Fruit fly (Drosophila melanogaster): ENCODE data around the gene Lcp65Ag3.
"Not testable (repeated sequence)": the region's sequence is repeated elsewhere in the genome, so short reads cannot be mapped to it uniquely, and the experiment has no call there.

Gene Lcp65Ag3

dm6 chr3L:6158530-6158929 is 27.7 kb upstream of the Lcp65Ag3 start, which contains the start of gene Cpr65Ay:
Gene Cpr65Ay (minus strand): TSS chr3L:6158630.
- TF ChIP-seq dl (GFP tag; optimal IDR thresholded peaks at IDR 0.05; ENCODE audit: insufficient read depth in 1 of 2, partially characterized antibody in 2 of 2) (no peak), tai (GFP tag; optimal IDR thresholded peaks at IDR 0.05) (no peak), ey (GFP tag; optimal IDR thresholded peaks at IDR 0.05) (no peak), pan (optimal IDR thresholded peaks at IDR 0.05) (no peak), fru (GFP tag; optimal IDR thresholded peaks at IDR 0.05) (no peak), Abd-B (GFP tag; optimal IDR thresholded peaks at IDR 0.05) (no peak)

dm6 chr3L:6157327-6158032 is 26.7 kb upstream of the Lcp65Ag3 start, which contains the start of gene CG13297:
Gene CG13297 (minus strand): TSS chr3L:6157377.
- no peak for TF ChIP-seq Sp1 (GFP tag; optimal IDR thresholded peaks at IDR 0.05)
- TF ChIP-seq Jra (GFP tag; optimal IDR thresholded peaks at IDR 0.05), result no peak
- TF ChIP-seq sage (GFP tag; optimal IDR thresholded peaks at IDR 0.05), result no peak
- TF ChIP-seq OdsH (GFP tag; optimal IDR thresholded peaks at IDR 0.05), result no peak
- no peak for TF ChIP-seq woc (GFP tag; optimal IDR thresholded peaks at IDR 0.05)
- no peak for TF ChIP-seq psq (GFP tag; optimal IDR thresholded peaks at IDR 0.05)
- TF ChIP-seq sv (GFP tag; optimal IDR thresholded peaks at IDR 0.05), result no peak
- TF ChIP-seq tai (GFP tag; optimal IDR thresholded peaks at IDR 0.05), result no peak
- TF ChIP-seq pan (optimal IDR thresholded peaks at IDR 0.05), result no peak
- TF ChIP-seq dmrt93B (GFP tag; optimal IDR thresholded peaks at IDR 0.05), result no peak
- no peak for TF ChIP-seq jim (GFP tag; optimal IDR thresholded peaks at IDR 0.05)

- TF ChIP-seq Sp1 (GFP tag; optimal IDR thresholded peaks at IDR 0.05), result peak; percentile 41
- peak; percentile 44 for TF ChIP-seq CrebA (GFP tag; optimal IDR thresholded peaks at IDR 0.05; ENCODE audit: borderline replicate concordance)
- peak; percentile 72 for TF ChIP-seq Rel (GFP tag; optimal IDR thresholded peaks at IDR 0.05)
- no peak for TF ChIP-seq Rel (tag; optimal IDR thresholded peaks at IDR 0.05)
- no peak for TF ChIP-seq Jra (GFP tag; optimal IDR thresholded peaks at IDR 0.05)
- no peak for TF ChIP-seq Mio (GFP tag; optimal IDR thresholded peaks at IDR 0.05)
These were observed 24.2 kb upstream of the Lcp65Ag3 start for dm6 chr3L:6154951-6155394.

- TF ChIP-seq dsf (GFP tag; optimal IDR thresholded peaks at IDR 0.05; ENCODE audit: borderline replicate concordance), result no peak
These were observed 21.7 kb upstream of the Lcp65Ag3 start, which contains the start of gene Acp65Aa for dm6 chr3L:6152531-6152930. Gene Acp65Aa (minus strand): TSS chr3L:6152745.

dm6 chr3L:6150757-6151354 is 20.1 kb upstream of the Lcp65Ag3 start, which contains the start of the genes Cpr65Ax2 and Lcp65Aa:
Gene Cpr65Ax2 (minus strand): TSS chr3L:6150857.
Gene Lcp65Aa (plus strand): TSS chr3L:6151304.
- TF ChIP-seq HLH106 (tag; optimal IDR thresholded peaks at IDR 0.05); lola (GFP tag; optimal IDR thresholded peaks at IDR 0.05); sage (GFP tag; optimal IDR thresholded peaks at IDR 0.05): not testable (repeated sequence)

dm6 chr3L:6149248-6149647 is 18.5 kb upstream of the Lcp65Ag3 start, which contains the start of gene Lcp65Ab1:
Gene Lcp65Ab1 (plus strand): TSS chr3L:6149548.
- TF ChIP-seq Sp1 (GFP tag; optimal IDR thresholded peaks at IDR 0.05); HLH106 (tag; optimal IDR thresholded peaks at IDR 0.05); Abd-B (GFP tag; optimal IDR thresholded peaks at IDR 0.05): not testable (repeated sequence)

- TF ChIP-seq Mio, dmrt93B, jim (GFP tag; optimal IDR thresholded peaks at IDR 0.05): not testable (repeated sequence)
These were observed 17.1 kb upstream of the Lcp65Ag3 start, which contains the start of gene Cpr65Ax1 for dm6 chr3L:6147887-6148286. Gene Cpr65Ax1 (minus strand): TSS chr3L:6147987.

- TF ChIP-seq Hr83 (GFP tag; optimal IDR thresholded peaks at IDR 0.05; ENCODE audit: poor library complexity, severe bottlenecking); Vsx2 (GFP tag; optimal IDR thresholded peaks at IDR 0.05; ENCODE audit: partially characterized antibody); Mio (GFP tag; optimal IDR thresholded peaks at IDR 0.05): not testable (repeated sequence)
These were observed 15.6 kb upstream of the Lcp65Ag3 start, which contains the start of gene Lcp65Ab2 for dm6 chr3L:6146374-6146773. Gene Lcp65Ab2 (plus strand): TSS chr3L:6146674.
